Worm (Caenorhabditis elegans) whole organism, L1 larva: ENCODE measurements around the gene C07H6.2.

ENCODE experiments used
- C16A3.4 ChIP-seq: fragments of 150-350 bp; optimal IDR thresholded peaks from 2 replicates; lab custom pipeline; 2014; ENCODE audit warnings: missing biosample characterization, missing genetic modification characterization
- C34B4.2 ChIP-seq: sonication (generic microtip); optimal IDR thresholded peaks from 2 replicates; lab custom pipeline; 2017; ENCODE audit warnings: mild to moderate bottlenecking, missing genetic modification characterization, missing compliant biosample characterization
- F16B12.6 ChIP-seq: fragments of 150-350 bp; optimal IDR thresholded peaks from 2 replicates; lab custom pipeline; 2014; ENCODE audit warnings: missing biosample characterization, missing genetic modification characterization
- Y116A8C.19 ChIP-seq: sonication (generic microtip); optimal IDR thresholded peaks from 2 replicates; lab custom pipeline; 2016; ENCODE audit warnings: missing compliant biosample characterization, missing genetic modification characterization, borderline replicate concordance
- alr-1 ChIP-seq: fragments of 200-800 bp; sonication (Bioruptor generic); optimal IDR thresholded peaks from 2 replicates; lab custom pipeline; 2018; ENCODE audit warnings: borderline replicate concordance, mild to moderate bottlenecking, missing genetic modification characterization, missing compliant biosample characterization
- aly-2 ChIP-seq: fragments of 150-350 bp; optimal IDR thresholded peaks from 2 replicates; lab custom pipeline; 2014; ENCODE audit warnings: missing biosample characterization, missing genetic modification characterization
- ama-1 ChIP-seq: fragments of 150-350 bp; optimal IDR thresholded peaks from 2 replicates; lab custom pipeline; 2014
- blmp-1 ChIP-seq: fragments of 150-350 bp; optimal IDR thresholded peaks from 2 replicates; lab custom pipeline; 2014; ENCODE audit warnings: missing biosample characterization, missing genetic modification characterization
- ceh-63 ChIP-seq: fragments of 200-800 bp; sonication (Bioruptor generic); optimal IDR thresholded peaks from 2 replicates; lab custom pipeline; 2018; ENCODE audit warnings: mild to moderate bottlenecking, missing genetic modification characterization, missing compliant biosample characterization
- ceh-82 ChIP-seq, 3 experiments: fragments of 150-350 bp in 1 of 3; sonication (generic microtip) in 2 of 3; optimal IDR thresholded peaks; 2 replicates each; lab custom pipeline; 2014 to 2017; ENCODE audit warnings: missing biosample characterization in 3 of 3, missing genetic modification characterization in 3 of 3
- ceh-88 ChIP-seq: fragments of 200-800 bp; sonication (Bioruptor generic); IDR thresholded peaks from 2 replicates; pipeline ENCODE4 v1.3.6; 2022; ENCODE audit warnings: missing genetic modification characterization, missing compliant biosample characterization
- ces-1 ChIP-seq: fragments of 150-350 bp; optimal IDR thresholded peaks from 2 replicates; lab custom pipeline; 2014; ENCODE audit warnings: missing biosample characterization, missing genetic modification reagents, missing genetic modification characterization
- dsc-1 ChIP-seq: sonication (generic microtip); optimal IDR thresholded peaks from 2 replicates; lab custom pipeline; 2016; ENCODE audit warnings: mild to moderate bottlenecking, missing genetic modification characterization, missing compliant biosample characterization
- efl-1 ChIP-seq, 4 experiments: fragments of 150-350 bp; optimal IDR thresholded peaks in 3 of 4; peaks in 1 of 4; 1 replicate in 1 of 4; 2 replicates in 3 of 4; lab custom pipeline; 2014; ENCODE audit warnings: missing biosample characterization in 2 of 4, missing genetic modification characterization in 2 of 4, missing genetic modification reagents in 2 of 4
- efl-3 ChIP-seq: fragments of 200-800 bp; sonication (Bioruptor generic); optimal IDR thresholded peaks from 2 replicates; lab custom pipeline; 2018; ENCODE audit warnings: mild to moderate bottlenecking, missing genetic modification characterization, missing compliant biosample characterization
- egl-13 ChIP-seq: sonication (generic microtip); optimal IDR thresholded peaks from 2 replicates; lab custom pipeline; 2016; ENCODE audit warnings: missing genotype, missing genetic modification reagents, missing genetic modification characterization, missing compliant biosample characterization
- elt-2 ChIP-seq: sonication (generic microtip); optimal IDR thresholded peaks from 2 replicates; lab custom pipeline; 2016; ENCODE audit warnings: missing genetic modification characterization, mild to moderate bottlenecking, inconsistent platforms, missing compliant biosample characterization, missing genetic modification reagents
- fkh-8 ChIP-seq: sonication (generic microtip); optimal IDR thresholded peaks from 2 replicates; lab custom pipeline; 2016; ENCODE audit warnings: mild to moderate bottlenecking, missing genetic modification characterization, missing compliant biosample characterization
- fos-1 ChIP-seq: fragments of 150-350 bp; optimal IDR thresholded peaks from 2 replicates; lab custom pipeline; 2014; ENCODE audit warnings: missing biosample characterization, missing genetic modification characterization
- hlh-17 ChIP-seq: fragments of 200-800 bp; sonication (Bioruptor generic); optimal IDR thresholded peaks from 2 replicates; lab custom pipeline; 2018; ENCODE audit warnings: missing genetic modification characterization, mild to moderate bottlenecking, missing compliant biosample characterization, moderate library complexity, borderline replicate concordance
- hlh-4 ChIP-seq: sonication (generic microtip); optimal IDR thresholded peaks from 2 replicates; lab custom pipeline; 2016; ENCODE audit warnings: mild to moderate bottlenecking, missing genetic modification characterization, missing compliant biosample characterization
- hpl-2 ChIP-seq: fragments of 150-350 bp; optimal IDR thresholded peaks from 2 replicates; lab custom pipeline; 2014; ENCODE audit warnings: missing biosample characterization, missing genetic modification reagents, missing genetic modification characterization
- irx-1 ChIP-seq: sonication (generic microtip); optimal IDR thresholded peaks from 2 replicates; lab custom pipeline; 2016; ENCODE audit warnings: missing genetic modification characterization, missing compliant biosample characterization
- isw-1 ChIP-seq: fragments of 200-800 bp; sonication (Bioruptor generic); IDR thresholded peaks from 2 replicates; pipeline ENCODE4 v1.3.6; 2022; ENCODE audit warnings: missing genetic modification characterization, missing compliant biosample characterization
- lin-15B ChIP-seq: fragments of 150-350 bp; sonication (generic microtip); optimal IDR thresholded peaks from 3 replicates; lab custom pipeline; 2014; ENCODE audit warnings: missing biosample characterization, missing genetic modification characterization
- lin-35 ChIP-seq, 2 experiments: fragments of 150-350 bp; optimal IDR thresholded peaks; 2 replicates each; lab custom pipeline; 2014; ENCODE audit warnings: missing biosample characterization in 2 of 2, missing genetic modification characterization in 2 of 2, missing genetic modification reagents in 2 of 2
- lin-39 ChIP-seq: fragments of 150-350 bp; optimal IDR thresholded peaks from 2 replicates; lab custom pipeline; 2014; ENCODE audit warnings: missing biosample characterization, missing genetic modification reagents, missing genetic modification characterization
- lir-3 ChIP-seq: sonication (generic microtip); optimal IDR thresholded peaks from 2 replicates; lab custom pipeline; 2016; ENCODE audit warnings: mild to moderate bottlenecking, missing genetic modification characterization, moderate library complexity, missing compliant biosample characterization; ENCODE audit not compliant: poor library complexity
- mab-9 ChIP-seq: fragments of 200-800 bp; sonication (Bioruptor generic); IDR thresholded peaks from 2 replicates; pipeline ENCODE4 v1.3.6; 2022; ENCODE audit warnings: missing genetic modification reagents, missing genetic modification characterization, missing compliant biosample characterization
- mef-2 ChIP-seq: fragments of 150-350 bp; optimal IDR thresholded peaks from 2 replicates; lab custom pipeline; 2014; ENCODE audit warnings: missing biosample characterization, missing genetic modification characterization
- mep-1 ChIP-seq: fragments of 150-350 bp; optimal IDR thresholded peaks from 2 replicates; lab custom pipeline; 2014; ENCODE audit warnings: missing biosample characterization, missing genetic modification characterization
- nhr-12 ChIP-seq: sonication (generic microtip); optimal IDR thresholded peaks from 2 replicates; lab custom pipeline; 2017; ENCODE audit warnings: missing biosample characterization, missing genetic modification characterization
- nhr-19 ChIP-seq: fragments of 200-800 bp; sonication (Bioruptor generic); conservative IDR thresholded peaks from 2 replicates; pipeline ENCODE4 v1.3.6; 2022; ENCODE audit warnings: missing genetic modification characterization, missing compliant biosample characterization
- nhr-47 ChIP-seq: sonication (generic microtip); optimal IDR thresholded peaks from 2 replicates; lab custom pipeline; 2016; ENCODE audit warnings: mild to moderate bottlenecking, missing genetic modification characterization, moderate library complexity, missing compliant biosample characterization
- nhr-85 ChIP-seq: sonication (generic microtip); peaks from one replicate; lab custom pipeline; 2016; ENCODE audit warnings: missing genetic modification characterization, inconsistent platforms, missing compliant biosample characterization
- pax-3 ChIP-seq: fragments of 200-800 bp; sonication (Bioruptor generic); optimal IDR thresholded peaks from 2 replicates; lab custom pipeline; 2018; ENCODE audit warnings: mild to moderate bottlenecking, missing genetic modification characterization, moderate library complexity, missing compliant biosample characterization
- pqm-1 ChIP-seq: sonication (generic microtip); optimal IDR thresholded peaks from 3 replicates; lab custom pipeline; 2017; ENCODE audit warnings: missing biosample characterization, missing genetic modification characterization
- snu-23 ChIP-seq: sonication (generic microtip); optimal IDR thresholded peaks from 2 replicates; lab custom pipeline; 2016; ENCODE audit warnings: missing genetic modification characterization, missing compliant biosample characterization
- unc-30 ChIP-seq: sonication (generic microtip); optimal IDR thresholded peaks from 2 replicates; lab custom pipeline; 2017; ENCODE audit warnings: missing biosample characterization, missing genetic modification characterization
- unc-86 ChIP-seq: sonication (generic microtip); optimal IDR thresholded peaks from 2 replicates; lab custom pipeline; 2016; ENCODE audit warnings: missing genetic modification characterization, missing compliant biosample characterization
- xbp-1 ChIP-seq: sonication (generic microtip); optimal IDR thresholded peaks from 2 replicates; lab custom pipeline; 2016; ENCODE audit warnings: missing genetic modification characterization, missing compliant biosample characterization
- zag-1 ChIP-seq: fragments of 150-350 bp; optimal IDR thresholded peaks from 2 replicates; lab custom pipeline; 2014; ENCODE audit warnings: missing biosample characterization, missing genetic modification characterization
- ztf-11 ChIP-seq, 2 experiments: sonication (generic microtip); optimal IDR thresholded peaks; 2 replicates each; lab custom pipeline; 2016 to 2017; ENCODE audit warnings: missing genetic modification characterization in 2 of 2, missing biosample characterization in 1 of 2, missing compliant biosample characterization in 1 of 2
- ztf-4 ChIP-seq: fragments of 150-350 bp; optimal IDR thresholded peaks from 2 replicates; lab custom pipeline; 2014; ENCODE audit warnings: missing biosample characterization, missing genetic modification characterization

The C07H6.2 gene

ce11 chrIII:7499421-7499902, 21.3 kb upstream of the C07H6.2 start, which contains the start of the genes C07H6.9 and sap-140 (continued):
- peak; percentile 71 for TF ChIP-seq isw-1 (GFP tag; lab: Robert Waterston, UW)
- peak; percentile 46 for TF ChIP-seq mef-2
- TF ChIP-seq egl-13 (tag; lab: Kevin White, UChicago): peak; percentile 67
- TF ChIP-seq lin-35 (GFP tag; optimal IDR thresholded peaks at IDR 0.05; lab: Kevin White, UChicago): peak; percentile 92 to 96
- TF ChIP-seq ama-1: no peak
- TF ChIP-seq irx-1 (tag; lab: Kevin White, UChicago): peak; percentile 46
- peak; percentile 56 for TF ChIP-seq lir-3
- TF ChIP-seq Y116A8C.19 (tag; lab: Kevin White, UChicago): no peak
- TF ChIP-seq aly-2: peak; percentile 6
- TF ChIP-seq ceh-88: 0 out of 2 replicates have a peak, but pooled peaks have one; percentile 41
- TF ChIP-seq nhr-19 (GFP tag; lab: Robert Waterston, UW): peak; percentile 86
- peak; percentile 3 for TF ChIP-seq ztf-4 (tag; lab: Kevin White, UChicago)
- peak; percentile 80 for TF ChIP-seq C16A3.4 (tag; lab: Kevin White, UChicago)
- no peak for TF ChIP-seq hlh-17 (GFP tag; lab: Kevin White, UChicago)
- TF ChIP-seq efl-1 (optimal IDR thresholded peaks at IDR 0.05; lab: Kevin White, UChicago): peak; percentile 84 to 94
- peak; percentile 92 to 99 for TF ChIP-seq efl-1 (GFP tag; optimal IDR thresholded peaks at IDR 0.05 in 1 of 2; lab: Kevin White, UChicago)
- TF ChIP-seq blmp-1 (tag; lab: Kevin White, UChicago): peak; percentile 84
- peak; percentile 79 for TF ChIP-seq unc-86
- TF ChIP-seq nhr-85 (tag; lab: Kevin White, UChicago): peak; percentile 93
- TF ChIP-seq dsc-1 (tag; lab: Kevin White, UChicago): peak; percentile 87
- no peak for TF ChIP-seq pqm-1 (tag; lab: Kevin White, UChicago)
- no peak for TF ChIP-seq unc-30
- peak; percentile 27 for TF ChIP-seq elt-2
- no peak for TF ChIP-seq alr-1
- no peak for TF ChIP-seq zag-1 (tag; lab: Kevin White, UChicago)
- peak in 1 of 2 experiments; percentile 62 for TF ChIP-seq ztf-11 (tag; optimal IDR thresholded peaks at IDR 0.05; lab: Kevin White, UChicago)
- no peak for TF ChIP-seq ceh-63 (GFP tag; lab: Kevin White, UChicago)
- peak; percentile 66 for TF ChIP-seq fkh-8 (tag; lab: Kevin White, UChicago)
- peak; percentile 89 for TF ChIP-seq nhr-47 (tag; lab: Kevin White, UChicago)
- TF ChIP-seq xbp-1 (tag; lab: Kevin White, UChicago): peak; percentile 87
- TF ChIP-seq fos-1 (tag; lab: Kevin White, UChicago): peak; percentile 24
- no peak for TF ChIP-seq pax-3 (tag; lab: Kevin White, UChicago)
- no peak for TF ChIP-seq hpl-2
- no peak for TF ChIP-seq hlh-4
- no peak for TF ChIP-seq ces-1 (GFP tag; lab: Kevin White, UChicago)
- TF ChIP-seq mab-9 (GFP tag; lab: Robert Waterston, UW): 0 out of 2 replicates have a peak, but pooled peaks have one; percentile 45
- peak; percentile 67 for TF ChIP-seq lin-39 (tag; lab: Kevin White, UChicago)
- TF ChIP-seq mep-1: peak; percentile 97
- TF ChIP-seq C34B4.2 (tag; lab: Kevin White, UChicago): no peak
- TF ChIP-seq efl-3 (GFP tag; lab: Kevin White, UChicago): no peak
- TF ChIP-seq F16B12.6 (tag; lab: Kevin White, UChicago): peak; percentile 64
- TF ChIP-seq ceh-82 (tag; optimal IDR thresholded peaks at IDR 0.05; lab: Kevin White, UChicago): peak; percentile 77 to 90 (median 82)
- no peak for TF ChIP-seq nhr-12 (tag; lab: Kevin White, UChicago)
- TF ChIP-seq snu-23 (GFP tag; lab: Kevin White, UChicago): peak; percentile 88

- TF ChIP-seq blmp-1 (tag; lab: Kevin White, UChicago): peak; percentile 72
- no peak for TF ChIP-seq lin-15B (tag; lab: Kevin White, UChicago)
- no peak for TF ChIP-seq xbp-1 (tag; lab: Kevin White, UChicago)
These were observed 13.8 kb upstream of the C07H6.2 start for ce11 chrIII:7506983-7507382.
